Fruit fly (Drosophila melanogaster): ENCODE data around the gene CG3437.

The CG3437 gene

DNA sequence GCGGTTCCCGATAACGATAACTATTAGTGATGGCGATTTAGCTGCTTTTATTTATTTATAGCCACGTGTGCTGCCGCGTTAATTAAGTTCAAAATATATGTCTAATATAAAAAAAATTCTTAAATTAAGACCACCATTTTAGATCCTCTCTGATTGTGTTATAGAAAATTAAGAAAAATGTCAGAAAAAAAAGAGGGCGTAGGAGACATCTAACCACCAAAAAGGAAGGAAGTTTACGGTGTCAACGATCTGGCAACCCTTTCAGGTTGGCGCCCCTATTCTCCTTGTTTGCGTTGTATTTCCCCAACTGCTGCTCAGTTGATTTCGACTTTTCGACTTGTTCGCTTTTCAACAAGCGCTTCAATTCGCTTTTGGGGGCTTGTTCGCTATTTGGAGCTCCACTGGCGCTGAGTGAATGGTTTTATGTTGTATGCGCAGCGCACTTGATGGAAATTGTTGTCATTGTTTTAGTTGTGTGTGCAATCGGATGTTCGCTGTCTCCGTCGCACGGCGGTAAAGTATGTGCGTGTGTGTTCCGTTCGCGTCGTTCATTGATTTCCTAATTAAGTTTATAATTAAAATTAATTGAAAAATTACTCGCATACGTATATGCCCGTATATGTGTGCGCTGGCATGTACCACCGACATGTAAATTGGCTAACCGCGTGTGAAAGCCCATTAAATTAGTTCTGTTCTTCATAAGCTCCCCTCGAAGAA is 3.5 kb upstream of the CG3437 start, which contains the start of the genes CG3434 and CG44838 (continued):
- TF ChIP-seq Antp (GFP tag; optimal IDR thresholded peaks at IDR 0.05) (peak; percentile 62), odd (GFP tag; optimal IDR thresholded peaks at IDR 0.05) (peak; percentile 44), CG17328 (GFP tag; IDR thresholded peaks at IDR 0.05) (peak; percentile 74), BEAF-32 (GFP tag; optimal IDR thresholded peaks at IDR 0.05) (peak; percentile 38), Fer1 (GFP tag; optimal IDR thresholded peaks at IDR 0.05) (peak; percentile 86), CG16813 (GFP tag; IDR thresholded peaks at IDR 0.05; ENCODE audit: partially characterized antibody) (0 out of 3 replicates have a peak, but pooled peaks have one; percentile 27), lmd (GFP tag; IDR thresholded peaks at IDR 0.05) (peak; percentile 70), CTCF (GFP tag; optimal IDR thresholded peaks at IDR 0.05) (peak; percentile 60), Lhr (GFP tag; optimal IDR thresholded peaks at IDR 0.05) (peak; percentile 70), Hr51 (GFP tag; optimal IDR thresholded peaks at IDR 0.05) (peak; percentile 66 to 81)

- TF ChIP-seq CG15073 (GFP tag; optimal IDR thresholded peaks at IDR 0.05): no peak
- TF ChIP-seq Meics (GFP tag; optimal IDR thresholded peaks at IDR 0.05): peak; percentile 8
- no peak for TF ChIP-seq Doc2 (GFP tag; IDR thresholded peaks at IDR 0.05)
- no peak for TF ChIP-seq cwo (GFP tag; optimal IDR thresholded peaks at IDR 0.05)
- TF ChIP-seq CG4360 (GFP tag; IDR thresholded peaks at IDR 0.05): peak; percentile 42; the same call in 1 of the 2 replicates
- peak; percentile 35 for TF ChIP-seq YL-1 (GFP tag; optimal IDR thresholded peaks at IDR 0.05)
- no peak for TF ChIP-seq prd (optimal IDR thresholded peaks at IDR 0.05)
- no peak for TF ChIP-seq prd (GFP tag; IDR thresholded peaks at IDR 0.05)
- TF ChIP-seq CG9817 (tag; optimal IDR thresholded peaks at IDR 0.05): no peak
- no peak for TF ChIP-seq tin (GFP tag; optimal IDR thresholded peaks at IDR 0.05)
- peak; percentile 15 for TF ChIP-seq Elba2 (GFP tag; optimal IDR thresholded peaks at IDR 0.05)
- no peak for TF ChIP-seq CG6689 (GFP tag; IDR thresholded peaks at IDR 0.05)
- no peak for TF ChIP-seq slbo (GFP tag; IDR thresholded peaks at IDR 0.05)
- TF ChIP-seq Eip74EF (GFP tag; optimal IDR thresholded peaks at IDR 0.05): no peak
- TF ChIP-seq CG6654 (GFP tag; optimal IDR thresholded peaks at IDR 0.05): no peak
- peak; percentile 31 for TF ChIP-seq sens (GFP tag)
- TF ChIP-seq repo (GFP tag; optimal IDR thresholded peaks at IDR 0.05): no peak
- no peak for TF ChIP-seq Hmr (GFP tag; optimal IDR thresholded peaks at IDR 0.05)
- no peak for TF ChIP-seq sens-2 (GFP tag; IDR thresholded peaks at IDR 0.05)
- TF ChIP-seq ewg (GFP tag; optimal IDR thresholded peaks at IDR 0.05): peak; percentile 6
- TF ChIP-seq Med (GFP tag): peak; percentile 1
- TF ChIP-seq scrt (GFP tag; optimal IDR thresholded peaks at IDR 0.05): peak; percentile 95
- TF ChIP-seq CG4328 (GFP tag; optimal IDR thresholded peaks at IDR 0.05): no peak
- no peak for TF ChIP-seq nerfin-2 (GFP tag; IDR thresholded peaks at IDR 0.05; ENCODE audit: partially characterized antibody)
- TF ChIP-seq CG30403 (GFP tag; optimal IDR thresholded peaks at IDR 0.05): no peak
Observed at dm6 chr3L:9456389-9456788, 1.1 kb downstream of the CG3437 start.

DNA sequence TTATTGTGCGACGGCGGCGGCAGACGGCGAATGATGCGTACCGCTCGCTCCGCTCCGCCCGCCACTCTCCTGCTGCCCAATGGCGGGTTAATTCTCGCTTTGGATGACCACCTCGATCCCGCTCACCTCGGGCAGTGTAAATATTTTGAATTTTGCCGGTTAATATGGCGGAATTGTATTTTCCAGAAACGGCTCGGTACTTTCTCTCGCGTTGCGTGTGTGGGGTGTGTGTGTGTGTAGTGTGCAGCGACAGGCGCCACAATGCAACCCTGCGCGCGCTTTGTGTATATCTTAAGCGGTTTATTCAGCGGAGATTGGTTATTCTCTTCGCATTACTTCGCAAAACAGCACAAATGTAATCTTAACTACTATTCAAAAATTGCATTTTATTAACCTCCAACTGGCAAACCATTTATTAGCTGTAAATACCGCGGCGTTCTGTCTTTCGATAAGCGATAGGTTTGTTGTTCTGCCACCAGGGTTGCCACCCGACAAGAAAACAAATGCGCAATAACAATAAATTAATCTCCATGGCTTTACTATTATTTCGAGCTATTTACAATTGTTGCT is 1.6 kb downstream of the CG3437 start, which contains the start of the genes phol and CG3552:
Gene phol (minus strand): TSS at position 463 of the 570 bp plus-strand sequence.
Gene CG3552 (plus strand): TSS at position 500 of the 570 bp plus-strand sequence.
- TF ChIP-seq E2f2 (GFP tag; IDR thresholded peaks at IDR 0.05) (peak; percentile 66), sim (GFP tag; IDR thresholded peaks at IDR 0.05) (no peak), CoRest (tag; optimal IDR thresholded peaks at IDR 0.05) (peak; percentile 24), tll (GFP tag; optimal IDR thresholded peaks at IDR 0.05) (peak in 1 of 2 experiments; percentile 13), CG11504 (tag; optimal IDR thresholded peaks at IDR 0.05) (peak; percentile 16), Gsc (GFP tag; IDR thresholded peaks at IDR 0.05) (no peak), CG1529 (GFP tag; optimal IDR thresholded peaks at IDR 0.05) (no peak), HmgD (GFP tag; optimal IDR thresholded peaks at IDR 0.05) (no peak), Spps (tag; optimal IDR thresholded peaks at IDR 0.05) (no peak), Abd-B (GFP tag; optimal IDR thresholded peaks at IDR 0.05) (peak; percentile 18), Nf-YA (GFP tag; IDR thresholded peaks at IDR 0.05) (no peak), wek (GFP tag; optimal IDR thresholded peaks at IDR 0.05) (no peak), CG6272 (GFP tag; IDR thresholded peaks at IDR 0.05) (no peak), ci (GFP tag; IDR thresholded peaks at IDR 0.05) (peak; percentile 30; the same call in 1 of the 3 replicates)
